Worm (Caenorhabditis elegans): ENCODE data around the gene K08B4.7.

The K08B4.7 gene

ce11 chrIV:6092313-6092712 is at the start of gene K08B4.7:
TSS of gene K08B4.7 (minus strand) at chrIV:6092413.
- peak; percentile 7 for TF ChIP-seq nhr-28 (tag; optimal IDR thresholded peaks at IDR 0.05)
- no peak for TF ChIP-seq snpc-1.2 (GFP tag; IDR thresholded peaks at IDR 0.05)
- TF ChIP-seq unc-62 (GFP tag; optimal IDR thresholded peaks at IDR 0.05 in 1 of 2): no peak
- no peak for TF ChIP-seq unc-62 (tag; optimal IDR thresholded peaks at IDR 0.05)
- peak; percentile 3 for TF ChIP-seq dve-1 (tag; optimal IDR thresholded peaks at IDR 0.05; ENCODE audit: insufficient read depth)
- TF ChIP-seq aha-1 (tag): peak; percentile 34

ce11 chrIV:6140700-6141099 is 48.5 kb upstream of the K08B4.7 start:
- TF ChIP-seq unc-62 (GFP tag; optimal IDR thresholded peaks at IDR 0.05 in 1 of 2) (peak in 1 of 2 experiments; percentile 35), unc-62 (tag; optimal IDR thresholded peaks at IDR 0.05) (no peak), ceh-20 (GFP tag; IDR thresholded peaks at IDR 0.05) (no peak)

- TF ChIP-seq snpc-1.2 (GFP tag; IDR thresholded peaks at IDR 0.05): peak; percentile 71; the same call in 1 of the 2 replicates
These were observed 48.0 kb upstream of the K08B4.7 start for ce11 chrIV:6140260-6140659.

- TF ChIP-seq unc-62 (GFP tag; optimal IDR thresholded peaks at IDR 0.05 in 1 of 2) (peak in 1 of 2 experiments; percentile 28), unc-62 (tag; optimal IDR thresholded peaks at IDR 0.05) (no peak), tag-97 (GFP tag; IDR thresholded peaks at IDR 0.05) (no peak)
These were observed 43.4 kb upstream of the K08B4.7 start for ce11 chrIV:6135592-6135991.

- TF ChIP-seq fos-1 (tag; optimal IDR thresholded peaks at IDR 0.05) (no peak), nhr-237 (tag; optimal IDR thresholded peaks at IDR 0.05) (no peak), mxl-3 (GFP tag; optimal IDR thresholded peaks at IDR 0.05) (no peak), ama-1 (optimal IDR thresholded peaks at IDR 0.05) (no peak), egl-27 (tag; optimal IDR thresholded peaks at IDR 0.05) (no peak), ceh-32 (tag; optimal IDR thresholded peaks at IDR 0.05; ENCODE audit: poor library complexity) (no peak), Y75B8A.6 (GFP tag; IDR thresholded peaks at IDR 0.05) (no peak), ceh-44 (GFP tag; IDR thresholded peaks at IDR 0.05) (no peak), nhr-25 (tag; optimal IDR thresholded peaks at IDR 0.05; ENCODE audit: borderline replicate concordance, insufficient read depth) (no peak), daf-8 (GFP tag; IDR thresholded peaks at IDR 0.05) (no peak), ceh-62 (tag; optimal IDR thresholded peaks at IDR 0.05) (no peak), zag-1 (tag; optimal IDR thresholded peaks at IDR 0.05) (no peak), ceh-28 (tag; optimal IDR thresholded peaks at IDR 0.05) (no peak), ceh-82 (tag; optimal IDR thresholded peaks at IDR 0.05) (no peak)
These were observed 42.4 kb upstream of the K08B4.7 start for ce11 chrIV:6134639-6135038.

ce11 chrIV:6130437-6130836 is 38.2 kb upstream of the K08B4.7 start:
- TF ChIP-seq spr-1 (tag; optimal IDR thresholded peaks at IDR 0.05) (no peak), madf-5 (GFP tag; IDR thresholded peaks at IDR 0.05) (no peak), zag-1 (tag; optimal IDR thresholded peaks at IDR 0.05) (no peak), ctbp-1 (GFP tag; IDR thresholded peaks at IDR 0.05) (no peak), ces-1 (GFP tag; optimal IDR thresholded peaks at IDR 0.05) (no peak), zip-2 (tag; optimal IDR thresholded peaks at IDR 0.05) (no peak), fkh-10 (GFP tag; optimal IDR thresholded peaks at IDR 0.05) (no peak), saeg-2 (GFP tag; IDR thresholded peaks at IDR 0.05) (no peak), unc-130 (GFP tag; optimal IDR thresholded peaks at IDR 0.05) (no peak), daf-8 (GFP tag; IDR thresholded peaks at IDR 0.05) (no peak), jun-1 (tag; optimal IDR thresholded peaks at IDR 0.05) (no peak), nhr-11 (tag; optimal IDR thresholded peaks at IDR 0.05) (no peak), ztf-11 (tag; optimal IDR thresholded peaks at IDR 0.05) (no peak), zip-11 (GFP tag; IDR thresholded peaks at IDR 0.05) (no peak), attf-4 (tag; optimal IDR thresholded peaks at IDR 0.05) (no peak)

Measured in whole organism, L4 larva.